3 worm cellular contexts compared by ENCODE assay signal in the genomic region with DNA sequence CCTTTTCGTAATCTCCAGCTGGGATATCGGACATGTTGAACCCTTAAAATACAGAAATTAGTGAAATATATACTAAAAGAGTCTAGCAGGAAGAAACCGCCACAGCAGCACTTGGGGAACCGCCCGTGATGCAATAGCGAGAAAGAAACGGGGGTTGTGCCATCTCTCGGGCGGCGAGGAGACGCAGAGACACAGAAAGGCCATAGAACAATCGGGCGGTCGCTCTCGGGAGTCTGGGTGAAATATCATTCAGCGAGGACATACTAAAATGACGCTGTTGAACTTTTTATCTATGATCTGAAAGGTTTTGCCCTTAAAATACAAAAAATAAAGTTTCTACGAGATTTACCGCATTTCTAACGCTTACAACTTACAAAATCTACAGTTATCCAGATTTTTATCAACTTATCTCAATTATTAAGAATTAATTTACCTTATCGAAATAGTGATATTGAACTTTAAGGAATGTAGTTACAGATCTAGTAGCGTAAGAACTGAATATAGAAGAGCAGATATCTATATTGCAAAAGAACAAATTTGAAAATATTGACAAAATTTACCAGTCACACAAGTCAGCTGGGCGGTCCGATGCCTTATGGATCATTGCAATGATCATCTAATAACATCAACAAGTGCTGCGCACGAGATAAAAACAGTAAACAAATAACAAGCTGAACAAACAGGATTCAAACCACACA.
TF ChIP-seq lines count a peak whose summit lies in the region.

cyc-2.1 (minus strand) TSS at position 605 of the 698 bp plus-strand sequence.

TF ChIP-seq in whole organism, L1 larva, 84 proteins besides CTCF, POLR2A, EP300 and RAD21 (continued from another document):
- TF ChIP-seq F16B12.6 (tag; optimal IDR thresholded peaks at IDR 0.05; lab: Kevin White, UChicago), result no peak
- peak; percentile 38; the same call in 1 of the 2 replicates for TF ChIP-seq isw-1 (GFP tag; IDR thresholded peaks at IDR 0.05; lab: Robert Waterston, UW)
- no peak for TF ChIP-seq tlp-1 (tag; optimal IDR thresholded peaks at IDR 0.05; lab: Kevin White, UChicago)
- TF ChIP-seq ces-1 (GFP tag; optimal IDR thresholded peaks at IDR 0.05; lab: Kevin White, UChicago), result no peak
- no peak for TF ChIP-seq lir-3 (tag; optimal IDR thresholded peaks at IDR 0.05; lab: Kevin White, UChicago; ENCODE audit: poor library complexity)
- TF ChIP-seq nhr-19 (GFP tag; conservative IDR thresholded peaks at IDR 0.05; lab: Robert Waterston, UW), result peak; percentile 71
- TF ChIP-seq swsn-7 (tag; optimal IDR thresholded peaks at IDR 0.05; lab: Kevin White, UChicago), result peak; percentile 59
- no peak for TF ChIP-seq nhr-12 (tag; optimal IDR thresholded peaks at IDR 0.05; lab: Kevin White, UChicago)
- TF ChIP-seq lin-35 (GFP tag; optimal IDR thresholded peaks at IDR 0.05; lab: Kevin White, UChicago), result peak; percentile 33 to 55
- TF ChIP-seq nhr-11 (tag; optimal IDR thresholded peaks at IDR 0.05; lab: Kevin White, UChicago), result no peak
- peak in 2 of 6 experiments; percentile 12 to 38 for TF ChIP-seq elt-3 (tag; optimal IDR thresholded peaks at IDR 0.05; lab: Kevin White, UChicago)
- no peak for TF ChIP-seq hlh-17 (GFP tag; optimal IDR thresholded peaks at IDR 0.05; lab: Kevin White, UChicago; ENCODE audit: borderline replicate concordance)
- TF ChIP-seq egl-13 (tag; optimal IDR thresholded peaks at IDR 0.05; lab: Kevin White, UChicago), result peak; percentile 6
- peak; percentile 5 for TF ChIP-seq nhr-77 (tag; optimal IDR thresholded peaks at IDR 0.05; lab: Kevin White, UChicago)
- TF ChIP-seq mep-1 (tag; optimal IDR thresholded peaks at IDR 0.05; lab: Kevin White, UChicago), result peak; percentile 55
- TF ChIP-seq ama-1 (optimal IDR thresholded peaks at IDR 0.05; lab: Kevin White, UChicago), result no peak
- TF ChIP-seq ztf-4 (tag; optimal IDR thresholded peaks at IDR 0.05; lab: Kevin White, UChicago), result peak; percentile 22
- peak; percentile 58 for TF ChIP-seq C16A3.4 (tag; optimal IDR thresholded peaks at IDR 0.05; lab: Kevin White, UChicago)
- peak; percentile 35 for TF ChIP-seq lin-15B (tag; optimal IDR thresholded peaks at IDR 0.05; lab: Kevin White, UChicago)
- peak; percentile 80 for TF ChIP-seq nhr-20 (tag; optimal IDR thresholded peaks at IDR 0.05; lab: Kevin White, UChicago)
- TF ChIP-seq lin-13 (GFP tag; optimal IDR thresholded peaks at IDR 0.05; lab: Kevin White, UChicago), result peak; percentile 36
- peak in 2 of 3 experiments; percentile 34 for TF ChIP-seq dpl-1 (GFP tag; optimal IDR thresholded peaks at IDR 0.05; lab: Kevin White, UChicago)
- TF ChIP-seq nhr-90 (tag; optimal IDR thresholded peaks at IDR 0.05; lab: Kevin White, UChicago; ENCODE audit: poor library complexity), result peak; percentile 37
- peak; percentile 58 for TF ChIP-seq tbx-2 (tag; optimal IDR thresholded peaks at IDR 0.05; lab: Kevin White, UChicago)
- TF ChIP-seq efl-1 (optimal IDR thresholded peaks at IDR 0.05; lab: Kevin White, UChicago), result peak; percentile 28 to 49
- TF ChIP-seq efl-1 (GFP tag; optimal IDR thresholded peaks at IDR 0.05 in 1 of 2; lab: Kevin White, UChicago), result peak; percentile 17 to 86
- TF ChIP-seq dsc-1 (tag; optimal IDR thresholded peaks at IDR 0.05; lab: Kevin White, UChicago), result peak; percentile 21
- peak; percentile 34 for TF ChIP-seq nhr-237 (tag; optimal IDR thresholded peaks at IDR 0.05; lab: Kevin White, UChicago)
- peak; percentile 26 for TF ChIP-seq hpl-2 (GFP tag; optimal IDR thresholded peaks at IDR 0.05; lab: Kevin White, UChicago)
- peak; percentile 83 for TF ChIP-seq lin-14 (GFP tag; optimal IDR thresholded peaks at IDR 0.05; lab: Kevin White, UChicago)
- TF ChIP-seq ceh-82 (tag; optimal IDR thresholded peaks at IDR 0.05; lab: Kevin White, UChicago), result peak in 1 of 3 experiments; percentile 48
- TF ChIP-seq lsy-2 (tag; optimal IDR thresholded peaks at IDR 0.05; lab: Kevin White, UChicago), result peak; percentile 80 to 91
- peak in 1 of 2 experiments; percentile 37 for TF ChIP-seq mdl-1 (tag; optimal IDR thresholded peaks at IDR 0.05; lab: Kevin White, UChicago)
- TF ChIP-seq rnt-1 (tag; optimal IDR thresholded peaks at IDR 0.05; lab: Kevin White, UChicago), result peak; percentile 59
- TF ChIP-seq sptf-1 (tag; optimal IDR thresholded peaks at IDR 0.05; lab: Kevin White, UChicago), result no peak
- TF ChIP-seq unc-86 (tag; optimal IDR thresholded peaks at IDR 0.05; lab: Kevin White, UChicago), result peak; percentile 30
- TF ChIP-seq snpc-4 (tag; optimal IDR thresholded peaks at IDR 0.05; lab: Kevin White, UChicago), result peak; percentile 45
- peak; percentile 70 for TF ChIP-seq snu-23 (GFP tag; optimal IDR thresholded peaks at IDR 0.05; lab: Kevin White, UChicago)
- TF ChIP-seq nhr-47 (tag; optimal IDR thresholded peaks at IDR 0.05; lab: Kevin White, UChicago), result peak; percentile 38
- TF ChIP-seq egl-27 (tag; optimal IDR thresholded peaks at IDR 0.05; lab: Kevin White, UChicago), result no peak

TF ChIP-seq in whole organism, L3 larva, 47 proteins besides CTCF, POLR2A, EP300 and RAD21 (continued from another document):
- TF ChIP-seq egl-5 (tag; optimal IDR thresholded peaks at IDR 0.05; lab: Kevin White, UChicago), result no peak
- no peak for TF ChIP-seq mml-1 (tag; optimal IDR thresholded peaks at IDR 0.05; lab: Kevin White, UChicago)
- TF ChIP-seq ZK546.5 (tag; optimal IDR thresholded peaks at IDR 0.05; lab: Kevin White, UChicago), result no peak
- peak; percentile 68 for TF ChIP-seq lsy-12 (tag; optimal IDR thresholded peaks at IDR 0.05; lab: Kevin White, UChicago)
- peak; percentile 83 for TF ChIP-seq lin-15B (tag; optimal IDR thresholded peaks at IDR 0.05; lab: Kevin White, UChicago)
- TF ChIP-seq ceh-28 (tag; optimal IDR thresholded peaks at IDR 0.05; lab: Kevin White, UChicago), result peak; percentile 47
- peak; percentile 82 for TF ChIP-seq hmg-11 (tag; optimal IDR thresholded peaks at IDR 0.05; lab: Kevin White, UChicago)
- TF ChIP-seq ceh-16 (tag; optimal IDR thresholded peaks at IDR 0.05; lab: Kevin White, UChicago), result no peak
- peak; percentile 70 for TF ChIP-seq pqm-1 (tag; optimal IDR thresholded peaks at IDR 0.05; lab: Kevin White, UChicago)
- TF ChIP-seq fkh-10 (GFP tag; optimal IDR thresholded peaks at IDR 0.05; lab: Kevin White, UChicago), result no peak
- TF ChIP-seq ceh-82 (tag; optimal IDR thresholded peaks at IDR 0.05; lab: Kevin White, UChicago), result no peak
- TF ChIP-seq mdl-1 (tag; optimal IDR thresholded peaks at IDR 0.05; lab: Kevin White, UChicago), result no peak
- TF ChIP-seq nhr-67 (tag; optimal IDR thresholded peaks at IDR 0.05; lab: Kevin White, UChicago), result no peak
- TF ChIP-seq jun-1 (tag; optimal IDR thresholded peaks at IDR 0.05; lab: Kevin White, UChicago), result peak; percentile 10
- TF ChIP-seq zag-1 (tag; optimal IDR thresholded peaks at IDR 0.05; lab: Kevin White, UChicago), result no peak
- peak; percentile 84 for TF ChIP-seq ama-1 (optimal IDR thresholded peaks at IDR 0.05; lab: Kevin White, UChicago)
- peak; percentile 61 for TF ChIP-seq nhr-77 (tag; optimal IDR thresholded peaks at IDR 0.05; lab: Kevin White, UChicago)
- TF ChIP-seq unc-62 (GFP tag; optimal IDR thresholded peaks at IDR 0.05; lab: Kevin White, UChicago), result no peak
- no peak for TF ChIP-seq daf-12 (tag; optimal IDR thresholded peaks at IDR 0.05; lab: Kevin White, UChicago)
- peak; percentile 54 for TF ChIP-seq pha-4 (tag; optimal IDR thresholded peaks at IDR 0.05; lab: Kevin White, UChicago)
- no peak for TF ChIP-seq unc-39 (tag; optimal IDR thresholded peaks at IDR 0.05; lab: Kevin White, UChicago)
- TF ChIP-seq fos-1 (tag; optimal IDR thresholded peaks at IDR 0.05; lab: Kevin White, UChicago), result peak; percentile 47
- TF ChIP-seq ceh-9 (tag; optimal IDR thresholded peaks at IDR 0.05; lab: Kevin White, UChicago), result no peak
- TF ChIP-seq nhr-23 (tag; optimal IDR thresholded peaks at IDR 0.05; lab: Kevin White, UChicago), result peak; percentile 38
- no peak for TF ChIP-seq nhr-237 (tag; optimal IDR thresholded peaks at IDR 0.05; lab: Kevin White, UChicago)
- no peak for TF ChIP-seq fkh-2 (tag; optimal IDR thresholded peaks at IDR 0.05; lab: Kevin White, UChicago)
- TF ChIP-seq skn-1 (tag; optimal IDR thresholded peaks at IDR 0.05; lab: Kevin White, UChicago), result peak; percentile 18
- no peak for TF ChIP-seq elt-1 (tag; optimal IDR thresholded peaks at IDR 0.05; lab: Kevin White, UChicago)
- peak; percentile 73 for TF ChIP-seq elt-2 (tag; optimal IDR thresholded peaks at IDR 0.05; lab: Kevin White, UChicago)
- TF ChIP-seq nhr-12 (tag; optimal IDR thresholded peaks at IDR 0.05; lab: Kevin White, UChicago), result no peak

TF ChIP-seq in whole organism, young adult, 124 proteins besides CTCF, POLR2A, EP300 and RAD21 (continued from another document and continues in another):
- TF ChIP-seq rec-8 (tag; optimal IDR thresholded peaks at IDR 0.05; lab: Kevin White, UChicago), result no peak
- TF ChIP-seq ceh-79 (tag; optimal IDR thresholded peaks at IDR 0.05; lab: Kevin White, UChicago), result no peak
- TF ChIP-seq somi-1 (GFP tag; optimal IDR thresholded peaks at IDR 0.05; lab: Kevin White, UChicago), result no peak
- TF ChIP-seq B0019.2 (GFP tag; conservative IDR thresholded peaks at IDR 0.05; lab: Robert Waterston, UW), result no peak
- no peak for TF ChIP-seq ama-1 (optimal IDR thresholded peaks at IDR 0.05; lab: Kevin White, UChicago)
- TF ChIP-seq ama-1 (GFP tag; optimal IDR thresholded peaks at IDR 0.05; lab: Kevin White, UChicago), result peak; percentile 34 to 66
- peak in 1 of 3 experiments; percentile 51 for TF ChIP-seq lin-35 (GFP tag; optimal IDR thresholded peaks at IDR 0.05; lab: Kevin White, UChicago)
- peak; percentile 67 for TF ChIP-seq atf-7 (tag; optimal IDR thresholded peaks at IDR 0.05; lab: Kevin White, UChicago)
- TF ChIP-seq lin-26 (GFP tag; IDR thresholded peaks at IDR 0.05; lab: Robert Waterston, UW), result peak; percentile 66
- peak; percentile 14 for TF ChIP-seq repo-1 (tag; optimal IDR thresholded peaks at IDR 0.05; lab: Kevin White, UChicago)
- peak; percentile 74 for TF ChIP-seq dox-1 (GFP tag; IDR thresholded peaks at IDR 0.05; lab: Robert Waterston, UW)
- TF ChIP-seq attf-5 (GFP tag; optimal IDR thresholded peaks at IDR 0.05; lab: Kevin White, UChicago), result peak; percentile 92
- peak; percentile 84 for TF ChIP-seq attf-6 (GFP tag; IDR thresholded peaks at IDR 0.05; lab: Robert Waterston, UW)
- TF ChIP-seq B0035.1 (tag; optimal IDR thresholded peaks at IDR 0.05; lab: Kevin White, UChicago), result no peak
- 0 out of 2 replicates have a peak, but pooled peaks have one; percentile 21 for TF ChIP-seq K11D2.4 (GFP tag; IDR thresholded peaks at IDR 0.05; lab: Robert Waterston, UW)
- TF ChIP-seq let-526 (GFP tag; IDR thresholded peaks at IDR 0.05; lab: Robert Waterston, UW), result no peak
- peak; percentile 71 for TF ChIP-seq lin-54 (GFP tag; optimal IDR thresholded peaks at IDR 0.05; lab: Kevin White, UChicago)
- 0 out of 2 replicates have a peak, but pooled peaks have one; percentile 44 for TF ChIP-seq cebp-2 (GFP tag; IDR thresholded peaks at IDR 0.05; lab: Robert Waterston, UW)
- TF ChIP-seq bed-1 (GFP tag; IDR thresholded peaks at IDR 0.05; lab: Robert Waterston, UW), result no peak
- peak; percentile 20 for TF ChIP-seq B0261.1 (tag; optimal IDR thresholded peaks at IDR 0.05; lab: Kevin White, UChicago)
- no peak for TF ChIP-seq pha-4 (tag; optimal IDR thresholded peaks at IDR 0.05; lab: Kevin White, UChicago)
- TF ChIP-seq T07F8.4 (tag; optimal IDR thresholded peaks at IDR 0.05; lab: Kevin White, UChicago), result no peak
- peak; percentile 81 for TF ChIP-seq madf-6 (GFP tag; IDR thresholded peaks at IDR 0.05; lab: Robert Waterston, UW)
- peak; percentile 78 for TF ChIP-seq Y95B8A.8 (GFP tag; IDR thresholded peaks at IDR 0.05; lab: Robert Waterston, UW)
- TF ChIP-seq mes-4 (tag; optimal IDR thresholded peaks at IDR 0.05; lab: Kevin White, UChicago), result peak; percentile 6
- TF ChIP-seq pbrm-1 (GFP tag; IDR thresholded peaks at IDR 0.05; lab: Robert Waterston, UW), result peak; percentile 52
- no peak for TF ChIP-seq hmg-20 (GFP tag; IDR thresholded peaks at IDR 0.05; lab: Robert Waterston, UW)
- peak; percentile 83 for TF ChIP-seq hsf-1 (GFP tag; IDR thresholded peaks at IDR 0.05; lab: Robert Waterston, UW)
- TF ChIP-seq Y53G8AR.9 (GFP tag; conservative IDR thresholded peaks at IDR 0.05; lab: Robert Waterston, UW), result peak; percentile 82
- TF ChIP-seq ceh-40 (GFP tag; IDR thresholded peaks at IDR 0.05; lab: Robert Waterston, UW), result peak; percentile 49; the same call in 1 of the 2 replicates
- TF ChIP-seq ZK185.1 (tag; optimal IDR thresholded peaks at IDR 0.05; lab: Kevin White, UChicago; ENCODE audit: poor library complexity, severe bottlenecking), result peak; percentile 49
- TF ChIP-seq aptf-3 (GFP tag; IDR thresholded peaks at IDR 0.05; lab: Robert Waterston, UW), result peak; percentile 76; the same call in 1 of the 2 replicates
- TF ChIP-seq ztf-26 (tag; optimal IDR thresholded peaks at IDR 0.05; lab: Kevin White, UChicago), result peak; percentile 72
- TF ChIP-seq ekl-4 (GFP tag; IDR thresholded peaks at IDR 0.05; lab: Robert Waterston, UW), result peak; percentile 79; the same call in 1 of the 2 replicates
- TF ChIP-seq him-1 (tag; optimal IDR thresholded peaks at IDR 0.05; lab: Kevin White, UChicago), result no peak
- 0 out of 2 replicates have a peak, but pooled peaks have one; percentile 4 for TF ChIP-seq egl-18 (GFP tag; IDR thresholded peaks at IDR 0.05; lab: Robert Waterston, UW)
- TF ChIP-seq F57A8.1 (GFP tag; optimal IDR thresholded peaks at IDR 0.05; lab: Kevin White, UChicago), result no peak
- TF ChIP-seq fkh-3 (tag; optimal IDR thresholded peaks at IDR 0.05; lab: Kevin White, UChicago), result no peak
- peak; percentile 38 for TF ChIP-seq ceh-100 (GFP tag; IDR thresholded peaks at IDR 0.05; lab: Robert Waterston, UW)
- TF ChIP-seq nhr-120 (GFP tag; IDR thresholded peaks at IDR 0.05; lab: Robert Waterston, UW), result no peak
- TF ChIP-seq let-607 (tag; optimal IDR thresholded peaks at IDR 0.05; lab: Kevin White, UChicago), result peak in 1 of 2 experiments; percentile 58
- peak; percentile 43 for TF ChIP-seq unc-130 (GFP tag; optimal IDR thresholded peaks at IDR 0.05; lab: Kevin White, UChicago)
- TF ChIP-seq zfh-2 (GFP tag; conservative IDR thresholded peaks at IDR 0.05; lab: Robert Waterston, UW), result peak; percentile 93
- no peak for TF ChIP-seq aptf-2 (GFP tag; conservative IDR thresholded peaks at IDR 0.05; lab: Robert Waterston, UW)
- TF ChIP-seq D2030.7 (GFP tag; IDR thresholded peaks at IDR 0.05; lab: Robert Waterston, UW), result no peak
- TF ChIP-seq nhr-80 (tag; optimal IDR thresholded peaks at IDR 0.05; lab: Kevin White, UChicago), result peak; percentile 91
- TF ChIP-seq tlf-1 (GFP tag; optimal IDR thresholded peaks at IDR 0.05; lab: Kevin White, UChicago), result peak; percentile 63
- TF ChIP-seq hlh-12 (tag; optimal IDR thresholded peaks at IDR 0.05; lab: Kevin White, UChicago), result no peak
- peak; percentile 94 for TF ChIP-seq hrde-1 (tag; optimal IDR thresholded peaks at IDR 0.05; lab: Kevin White, UChicago; ENCODE audit: borderline replicate concordance)
- 0 out of 2 replicates have a peak, but pooled peaks have one; percentile 44 for TF ChIP-seq ztf-6 (GFP tag; IDR thresholded peaks at IDR 0.05; lab: Robert Waterston, UW)
- TF ChIP-seq F49E8.2 (tag; optimal IDR thresholded peaks at IDR 0.05; lab: Kevin White, UChicago; ENCODE audit: insufficient read depth), result peak; percentile 90
- TF ChIP-seq K12H6.12 (tag; optimal IDR thresholded peaks at IDR 0.05; lab: Kevin White, UChicago), result peak; percentile 45
- TF ChIP-seq xnd-1 (tag; optimal IDR thresholded peaks at IDR 0.05; lab: Kevin White, UChicago), result peak; percentile 57
- TF ChIP-seq ceh-27 (GFP tag; optimal IDR thresholded peaks at IDR 0.05; lab: Kevin White, UChicago), result peak; percentile 20
- TF ChIP-seq sea-2 (GFP tag; IDR thresholded peaks at IDR 0.05; lab: Robert Waterston, UW), result no peak
- TF ChIP-seq nfya-1 (tag; optimal IDR thresholded peaks at IDR 0.05; lab: Kevin White, UChicago; ENCODE audit: borderline replicate concordance, insufficient read depth), result no peak
- no peak for TF ChIP-seq die-1 (tag; optimal IDR thresholded peaks at IDR 0.05; lab: Kevin White, UChicago)
- no peak for TF ChIP-seq ztf-25 (GFP tag; IDR thresholded peaks at IDR 0.05; lab: Robert Waterston, UW)
- no peak for TF ChIP-seq mel-28 (tag; optimal IDR thresholded peaks at IDR 0.05; lab: Kevin White, UChicago; ENCODE audit: borderline replicate concordance)
- TF ChIP-seq athp-1 (tag; optimal IDR thresholded peaks at IDR 0.05; lab: Kevin White, UChicago), result peak; percentile 70
- no peak for TF ChIP-seq unc-62 (GFP tag; optimal IDR thresholded peaks at IDR 0.05; lab: Kevin White, UChicago)
